Fruit fly (Drosophila melanogaster) whole organism, embryonic: ENCODE data around the gene Neurochondrin.

Experiments used
- Atf3 ChIP-seq: fragments of 200-800 bp; sonication (Bioruptor generic); optimal IDR thresholded peaks from 3 replicates; lab custom pipeline; 2016; ENCODE audit warnings: missing biosample characterization, missing genetic modification characterization
- CG10274 ChIP-seq: fragments of 200-800 bp; sonication (Bioruptor generic); optimal IDR thresholded peaks from 3 replicates; lab custom pipeline; 2017; ENCODE audit warnings: missing biosample characterization, mild to moderate bottlenecking, missing genetic modification characterization
- CG10462 ChIP-seq: fragments of 200-800 bp; sonication (Bioruptor generic); optimal IDR thresholded peaks from 2 replicates; lab custom pipeline; 2016; ENCODE audit warnings: missing biosample characterization, missing genetic modification characterization
- CG10565 ChIP-seq: fragments of 200-800 bp; sonication (Bioruptor generic); optimal IDR thresholded peaks from 3 replicates; lab custom pipeline; 2016; ENCODE audit warnings: missing biosample characterization, mild to moderate bottlenecking, missing genetic modification characterization
- CG13624 ChIP-seq: fragments of 200-800 bp; sonication (Bioruptor generic); optimal IDR thresholded peaks from 2 replicates; lab custom pipeline; 2016; ENCODE audit warnings: missing biosample characterization, missing genetic modification characterization
- CG1529 ChIP-seq: fragments of 200-800 bp; sonication (Bioruptor generic); optimal IDR thresholded peaks from 3 replicates; lab custom pipeline; 2018; ENCODE audit warnings: missing biosample characterization, missing genetic modification characterization
- CG15479 ChIP-seq: fragments of 200-800 bp; sonication (Bioruptor generic); optimal IDR thresholded peaks from 3 replicates; lab custom pipeline; 2019; ENCODE audit warnings: missing biosample characterization, mild to moderate bottlenecking, missing genetic modification characterization, moderate library complexity
- CG1603 ChIP-seq: fragments of 200-800 bp; sonication (Bioruptor generic); optimal IDR thresholded peaks from 2 replicates; lab custom pipeline; 2019; ENCODE audit warnings: missing biosample characterization, mild to moderate bottlenecking, missing genetic modification characterization, moderate library complexity
- CG16813 ChIP-seq: fragments of 200-800 bp; sonication (Bioruptor generic); IDR thresholded peaks from 3 replicates; pipeline ENCODE4 v1.3.6; 2022; ENCODE audit warnings: missing biosample characterization, missing genetic modification characterization; ENCODE audit not compliant: partially characterized antibody
- CG16815 ChIP-seq: fragments of 200-800 bp; sonication (Bioruptor generic); optimal IDR thresholded peaks from 3 replicates; lab custom pipeline; 2017; ENCODE audit warnings: missing biosample characterization, mild to moderate bottlenecking, missing genetic modification characterization
- CG3407 ChIP-seq: fragments of 200-800 bp; sonication (Bioruptor generic); optimal IDR thresholded peaks from 2 replicates; lab custom pipeline; 2018; ENCODE audit warnings: missing biosample characterization, mild to moderate bottlenecking, missing genetic modification characterization
- CG4820 ChIP-seq: fragments of 200-800 bp; sonication (Bioruptor generic); optimal IDR thresholded peaks from 3 replicates; lab custom pipeline; 2016; ENCODE audit warnings: missing biosample characterization, missing genetic modification characterization
- CG7372 ChIP-seq: fragments of 200-800 bp; sonication (Bioruptor generic); IDR thresholded peaks from 2 replicates; pipeline ENCODE4 v1.3.6; 2022; ENCODE audit warnings: missing biosample characterization, missing genetic modification characterization
- Ets65A ChIP-seq: fragments of 200-800 bp; sonication (Bioruptor generic); peaks from one replicate; lab custom pipeline; 2016; ENCODE audit warnings: missing biosample characterization, missing genetic modification characterization
- Gsc ChIP-seq: fragments of 200-800 bp; sonication (Bioruptor generic); IDR thresholded peaks from 2 replicates; pipeline ENCODE4 v1.3.6; 2022; ENCODE audit warnings: missing biosample characterization, missing genetic modification characterization
- H2.0 ChIP-seq: fragments of 200-800 bp; sonication (Bioruptor generic); IDR thresholded peaks from 2 replicates; pipeline ENCODE4 v1.3.6; 2022; ENCODE audit warnings: missing biosample characterization, missing genetic modification characterization
- Lim3 ChIP-seq: fragments of 200-800 bp; sonication (Bioruptor generic); IDR thresholded peaks from 2 replicates; pipeline ENCODE4 v1.3.6; 2022; ENCODE audit warnings: missing biosample characterization, missing genetic modification characterization
- Nf-YC ChIP-seq: fragments of 200-800 bp; optimal IDR thresholded peaks from 3 replicates; lab custom pipeline; 2019; ENCODE audit warnings: missing biosample characterization, mild to moderate bottlenecking, missing genetic modification characterization, moderate library complexity
- Optix ChIP-seq: fragments of 200-800 bp; sonication (Bioruptor generic); IDR thresholded peaks from 3 replicates; pipeline ENCODE4 v1.3.6; 2022; ENCODE audit warnings: missing biosample characterization, missing genetic modification characterization
- Sin3A ChIP-seq: fragments of >200 bp; optimal IDR thresholded peaks from 2 replicates; lab custom pipeline; 2018
- Sox100B ChIP-seq: fragments of 200-800 bp; sonication (Bioruptor generic); optimal IDR thresholded peaks from 3 replicates; lab custom pipeline; 2018; ENCODE audit warnings: missing biosample characterization, mild to moderate bottlenecking, missing genetic modification characterization
- Xbp1 ChIP-seq: fragments of 200-800 bp; sonication (Bioruptor generic); optimal IDR thresholded peaks from 3 replicates; lab custom pipeline; 2016; ENCODE audit warnings: missing biosample characterization, mild to moderate bottlenecking, missing genetic modification characterization
- az2 ChIP-seq: fragments of 200-800 bp; sonication (Bioruptor generic); optimal IDR thresholded peaks from 3 replicates; lab custom pipeline; 2016; ENCODE audit warnings: missing biosample characterization, missing genetic modification characterization
- chn ChIP-seq: fragments of 200-800 bp; sonication (Bioruptor generic); optimal IDR thresholded peaks from 2 replicates; lab custom pipeline; 2016; ENCODE audit warnings: missing biosample characterization, missing genetic modification characterization
- crc ChIP-seq: fragments of 200-800 bp; sonication (Bioruptor generic); optimal IDR thresholded peaks from 2 replicates; lab custom pipeline; 2016; ENCODE audit warnings: missing biosample characterization, missing genetic modification characterization
- dati ChIP-seq: fragments of 200-800 bp; sonication (Bioruptor generic); IDR thresholded peaks from 2 replicates; pipeline ENCODE4 v1.3.6; 2022; ENCODE audit warnings: missing biosample characterization, missing genetic modification characterization
- ewg ChIP-seq: fragments of 200-800 bp; sonication (Bioruptor generic); optimal IDR thresholded peaks from 3 replicates; lab custom pipeline; 2017; ENCODE audit warnings: mild to moderate bottlenecking, missing biosample characterization, missing genetic modification reagents, missing genetic modification characterization
- gem ChIP-seq: fragments of 200-800 bp; sonication (Bioruptor generic); optimal IDR thresholded peaks from 2 replicates; lab custom pipeline; 2019; ENCODE audit warnings: missing biosample characterization, mild to moderate bottlenecking, missing genetic modification characterization, moderate library complexity
- gfzf ChIP-seq: fragments of 200-800 bp; sonication (Bioruptor generic); optimal IDR thresholded peaks from 2 replicates; lab custom pipeline; 2016; ENCODE audit warnings: missing biosample characterization, mild to moderate bottlenecking, missing genetic modification characterization, moderate library complexity
- hbn ChIP-seq: fragments of 200-800 bp; sonication (Bioruptor generic); IDR thresholded peaks from 2 replicates; pipeline ENCODE4 v1.3.6; 2022; ENCODE audit warnings: missing biosample characterization, missing genetic modification characterization; ENCODE audit not compliant: partially characterized antibody
- jing ChIP-seq: fragments of 200-800 bp; sonication (Bioruptor generic); optimal IDR thresholded peaks from 2 replicates; lab custom pipeline; 2018; ENCODE audit warnings: missing biosample characterization, mild to moderate bottlenecking, missing genetic modification characterization
- klu ChIP-seq: fragments of 200-800 bp; sonication (Bioruptor generic); IDR thresholded peaks from 2 replicates; pipeline ENCODE4 v1.3.6; 2022; ENCODE audit warnings: missing biosample characterization, missing genetic modification characterization
- lmd ChIP-seq: fragments of 200-800 bp; sonication (Bioruptor generic); IDR thresholded peaks from 2 replicates; pipeline ENCODE4 v1.3.6; 2022; ENCODE audit warnings: missing biosample characterization, missing genetic modification characterization
- p53 ChIP-seq: fragments of 200-800 bp; sonication (Bioruptor generic); optimal IDR thresholded peaks from 2 replicates; lab custom pipeline; 2016; ENCODE audit warnings: missing biosample characterization, missing genetic modification characterization
- pfk ChIP-seq: fragments of 200-800 bp; sonication (Bioruptor generic); optimal IDR thresholded peaks from 2 replicates; lab custom pipeline; 2018; ENCODE audit warnings: missing biosample characterization, mild to moderate bottlenecking, missing genetic modification characterization, moderate library complexity
- pros ChIP-seq: fragments of 200-800 bp; sonication (Bioruptor generic); optimal IDR thresholded peaks from 3 replicates; lab custom pipeline; 2019; ENCODE audit warnings: missing biosample characterization, mild to moderate bottlenecking, missing genetic modification characterization, moderate library complexity
- sna ChIP-seq: fragments of 200-800 bp; sonication (Bioruptor generic); IDR thresholded peaks from 2 replicates; pipeline ENCODE4 v1.3.6; 2022; ENCODE audit warnings: missing biosample characterization, missing genetic modification characterization; ENCODE audit not compliant: partially characterized antibody
- sug ChIP-seq: fragments of 200-800 bp; optimal IDR thresholded peaks from 2 replicates; lab custom pipeline; 2019; ENCODE audit warnings: missing biosample characterization, mild to moderate bottlenecking, missing genetic modification characterization, moderate library complexity
- unc-4 ChIP-seq: fragments of 200-800 bp; sonication (Bioruptor generic); IDR thresholded peaks from 2 replicates; pipeline ENCODE4 v1.3.6; 2022; ENCODE audit warnings: missing biosample characterization, missing genetic modification characterization; ENCODE audit not compliant: partially characterized antibody
- wek ChIP-seq: fragments of 200-800 bp; sonication (Bioruptor generic); optimal IDR thresholded peaks from 3 replicates; lab custom pipeline; 2018; ENCODE audit warnings: missing biosample characterization, mild to moderate bottlenecking, missing genetic modification characterization, moderate library complexity

Gene Neurochondrin

DNA sequence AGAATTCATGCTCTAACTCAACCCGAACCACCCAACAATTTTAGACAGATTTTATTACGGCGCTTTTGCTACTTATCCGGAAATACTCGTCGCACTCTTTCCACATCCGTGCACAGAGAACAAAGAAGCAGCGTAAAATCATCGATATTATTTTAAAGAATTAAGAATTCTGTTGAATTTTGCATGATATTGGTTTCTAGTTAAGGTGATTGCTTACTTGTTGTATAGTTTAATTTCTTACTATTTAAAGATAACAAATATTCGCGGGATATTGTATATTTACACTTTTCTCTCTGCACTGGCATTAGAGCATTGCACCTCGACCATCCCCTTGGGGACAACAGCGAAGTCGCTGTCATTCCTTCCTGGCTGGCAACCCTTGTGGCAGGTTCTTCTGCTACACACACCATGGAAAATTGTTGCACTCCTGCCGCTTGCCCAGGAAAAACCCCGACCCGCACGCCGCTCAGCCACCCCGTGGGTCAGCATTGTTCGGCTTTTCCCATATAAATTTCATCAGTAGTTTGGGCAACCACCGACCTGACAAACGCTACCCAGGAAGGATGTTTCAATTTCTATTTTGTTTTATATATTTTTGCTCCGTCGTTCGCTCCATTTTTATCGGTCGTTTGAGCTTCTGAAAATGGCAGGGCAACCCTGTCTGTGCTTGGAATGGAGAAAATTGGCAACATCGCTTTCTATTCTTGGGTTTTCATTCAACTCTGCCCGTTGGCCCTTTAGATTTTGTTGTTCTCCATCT is 40.4 kb upstream of the Neurochondrin start (continued):
- TF ChIP-seq unc-4 (GFP tag; lab: Robert Waterston, UW), result no peak
- TF ChIP-seq CG1603 (tag; lab: Kevin White, UChicago), result peak; percentile 75
- no peak for TF ChIP-seq dati
- no peak for TF ChIP-seq CG10565
- no peak for TF ChIP-seq Gsc (GFP tag; lab: Robert Waterston, UW)
- TF ChIP-seq gfzf (GFP tag; lab: Kevin White, UChicago), result no peak
- TF ChIP-seq p53 (GFP tag; lab: Kevin White, UChicago), result no peak
- TF ChIP-seq Sox100B (GFP tag; lab: Kevin White, UChicago), result peak; percentile 68
- 0 out of 2 replicates have a peak, but pooled peaks have one; percentile 47 for TF ChIP-seq H2.0 (GFP tag; lab: Robert Waterston, UW)
- TF ChIP-seq CG16813 (GFP tag; lab: Robert Waterston, UW), result no peak
- TF ChIP-seq CG15479, result no peak
- peak; percentile 33 for TF ChIP-seq jing (GFP tag; lab: Kevin White, UChicago)
- TF ChIP-seq Lim3, result no peak
- peak; percentile 52 for TF ChIP-seq CG4820 (GFP tag; lab: Kevin White, UChicago)
- peak; percentile 39 for TF ChIP-seq CG7372 (GFP tag; lab: Robert Waterston, UW)
- TF ChIP-seq CG10462 (GFP tag; lab: Kevin White, UChicago), result peak; percentile 37
- TF ChIP-seq Ets65A, result peak; percentile 78
- peak; percentile 51 for TF ChIP-seq CG16815 (GFP tag; lab: Kevin White, UChicago)
- no peak for TF ChIP-seq CG10274 (GFP tag; lab: Kevin White, UChicago)
- TF ChIP-seq hbn, result no peak
- TF ChIP-seq Optix, result peak; percentile 53; the same call in 2 of the 3 replicates
- TF ChIP-seq chn (GFP tag; lab: Kevin White, UChicago), result peak; percentile 55
- peak; percentile 54; the same call in 1 of the 2 replicates for TF ChIP-seq lmd
- peak; percentile 82 for TF ChIP-seq gem (tag; lab: Kevin White, UChicago)
- no peak for TF ChIP-seq Nf-YC (tag; lab: Kevin White, UChicago)
- no peak for TF ChIP-seq crc (GFP tag; lab: Kevin White, UChicago)
- no peak for TF ChIP-seq sug (tag; lab: Kevin White, UChicago)

DNA sequence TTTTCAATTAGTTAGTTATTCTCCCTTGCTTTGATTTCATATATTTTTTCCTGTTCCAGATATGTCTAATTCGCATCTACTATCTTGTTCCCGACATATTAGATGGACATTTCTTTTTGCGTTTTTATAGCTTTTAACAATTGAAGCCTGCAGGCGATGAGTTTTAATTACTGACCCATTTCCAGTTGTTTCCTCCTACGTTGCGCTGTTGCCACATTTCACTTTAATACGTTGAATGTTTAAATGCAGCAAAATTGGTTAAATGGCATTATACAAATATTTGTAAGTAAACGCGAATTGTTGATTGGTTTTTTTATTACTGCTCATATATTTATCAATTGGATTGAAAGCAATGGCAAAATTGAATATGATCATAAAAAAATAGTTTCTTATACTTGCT is 39.3 kb upstream of the Neurochondrin start:
- TF ChIP-seq pfk (GFP tag; lab: Kevin White, UChicago), result peak; percentile 6
- TF ChIP-seq pros (GFP tag; lab: Kevin White, UChicago), result no peak
- no peak for TF ChIP-seq jing (GFP tag; lab: Kevin White, UChicago)
- TF ChIP-seq Atf3 (GFP tag; lab: Kevin White, UChicago), result no peak
- TF ChIP-seq az2 (GFP tag; lab: Kevin White, UChicago), result no peak
- no peak for TF ChIP-seq ewg (GFP tag; lab: Kevin White, UChicago)
- TF ChIP-seq sug (tag; lab: Kevin White, UChicago), result no peak
- no peak for TF ChIP-seq CG1529 (GFP tag; lab: Kevin White, UChicago)
- TF ChIP-seq wek (GFP tag; lab: Kevin White, UChicago), result no peak
- TF ChIP-seq CG13624 (GFP tag; lab: Kevin White, UChicago), result no peak
- peak; percentile 99 for TF ChIP-seq CG3407
- no peak for TF ChIP-seq klu (GFP tag; lab: Robert Waterston, UW)
- TF ChIP-seq sna (GFP tag; lab: Robert Waterston, UW), result no peak
- no peak for TF ChIP-seq Sin3A (lab: Kevin White, UChicago)
- TF ChIP-seq Xbp1 (GFP tag; lab: Kevin White, UChicago), result no peak
